Fruit fly (Drosophila melanogaster) whole organism, embryonic: ENCODE data around the gene Hex-t2.

Source experiments
- Atf3 ChIP-seq: fragments of 200-800 bp; sonication (Bioruptor generic); optimal IDR thresholded peaks from 3 replicates; lab custom pipeline; 2016; ENCODE audit warnings: missing biosample characterization, missing genetic modification characterization
- CG10565 ChIP-seq: fragments of 200-800 bp; sonication (Bioruptor generic); optimal IDR thresholded peaks from 3 replicates; lab custom pipeline; 2016; ENCODE audit warnings: missing biosample characterization, mild to moderate bottlenecking, missing genetic modification characterization
- CG12219 ChIP-seq: fragments of 200-800 bp; sonication (Bioruptor generic); optimal IDR thresholded peaks from 3 replicates; lab custom pipeline; 2018; ENCODE audit warnings: missing biosample characterization, mild to moderate bottlenecking, missing genetic modification characterization
- CG13296 ChIP-seq: fragments of 200-800 bp; sonication (Bioruptor generic); optimal IDR thresholded peaks from 3 replicates; lab custom pipeline; 2018; ENCODE audit warnings: missing biosample characterization, mild to moderate bottlenecking, missing genetic modification characterization
- CG15514 ChIP-seq: fragments of 200-800 bp; sonication (Bioruptor generic); optimal IDR thresholded peaks from 3 replicates; lab custom pipeline; 2017; ENCODE audit warnings: missing biosample characterization, missing genetic modification characterization, mild to moderate bottlenecking, moderate library complexity, missing genetic modification reagents
- CG1602 ChIP-seq: fragments of 200-800 bp; sonication (Bioruptor generic); optimal IDR thresholded peaks from 3 replicates; lab custom pipeline; 2016; ENCODE audit warnings: missing biosample characterization, missing genetic modification characterization
- CG16815 ChIP-seq: fragments of 200-800 bp; sonication (Bioruptor generic); optimal IDR thresholded peaks from 3 replicates; lab custom pipeline; 2017; ENCODE audit warnings: missing biosample characterization, mild to moderate bottlenecking, missing genetic modification characterization
- CG17186 ChIP-seq: fragments of 200-800 bp; sonication (Bioruptor generic); optimal IDR thresholded peaks from 3 replicates; lab custom pipeline; 2017; ENCODE audit warnings: missing biosample characterization, missing genetic modification reagents, missing genetic modification characterization
- CG17802 ChIP-seq: fragments of 200-800 bp; sonication (Bioruptor generic); optimal IDR thresholded peaks from 2 replicates; lab custom pipeline; 2018; ENCODE audit warnings: missing biosample characterization, mild to moderate bottlenecking, missing genetic modification characterization, moderate library complexity
- CG1792 ChIP-seq: fragments of 200-800 bp; sonication (Bioruptor generic); optimal IDR thresholded peaks from 2 replicates; lab custom pipeline; 2016; ENCODE audit warnings: missing biosample characterization, missing genetic modification characterization
- CG18599 ChIP-seq: fragments of 200-800 bp; sonication (Bioruptor generic); optimal IDR thresholded peaks from 3 replicates; lab custom pipeline; 2017; ENCODE audit warnings: missing biosample characterization, missing genetic modification characterization, mild to moderate bottlenecking, moderate library complexity, missing genetic modification reagents
- CG2116 ChIP-seq: fragments of 200-800 bp; sonication (Bioruptor generic); optimal IDR thresholded peaks from 3 replicates; lab custom pipeline; 2018; ENCODE audit warnings: missing biosample characterization, mild to moderate bottlenecking, missing genetic modification characterization
- CG2202 ChIP-seq: fragments of 200-800 bp; sonication (Bioruptor generic); optimal IDR thresholded peaks from 2 replicates; lab custom pipeline; 2018; ENCODE audit warnings: missing biosample characterization, mild to moderate bottlenecking, missing genetic modification characterization
- CG3726 ChIP-seq: fragments of 200-800 bp; sonication (Bioruptor generic); IDR thresholded peaks from 3 replicates; pipeline ENCODE4, ENCODE4 v1.3.6; 2022; ENCODE audit warnings: missing biosample characterization, missing genetic modification characterization
- CG3995 ChIP-seq: fragments of 200-800 bp; sonication (Bioruptor generic); optimal IDR thresholded peaks from 3 replicates; lab custom pipeline; 2016; ENCODE audit warnings: missing biosample characterization, missing genetic modification characterization
- CG4328 ChIP-seq: fragments of 200-800 bp; sonication (Bioruptor generic); optimal IDR thresholded peaks from 3 replicates; lab custom pipeline; 2017; ENCODE audit warnings: missing biosample characterization, missing genetic modification reagents, missing genetic modification characterization
- CG4360 ChIP-seq: fragments of 200-800 bp; sonication (Bioruptor generic); IDR thresholded peaks from 2 replicates; pipeline ENCODE4 v1.3.6; 2022; ENCODE audit warnings: missing biosample characterization, missing genetic modification characterization
- CG43689 ChIP-seq: fragments of 200-800 bp; sonication (Bioruptor generic); IDR thresholded peaks from 2 replicates; pipeline ENCODE4 v1.3.6; 2022; ENCODE audit warnings: missing biosample characterization, missing genetic modification characterization
- CG6765 ChIP-seq: fragments of 200-800 bp; sonication (Bioruptor generic); optimal IDR thresholded peaks from 3 replicates; lab custom pipeline; 2017; ENCODE audit warnings: missing biosample characterization, mild to moderate bottlenecking, missing genetic modification characterization
- CG6791 ChIP-seq: fragments of 200-800 bp; sonication (Bioruptor generic); IDR thresholded peaks from 3 replicates; pipeline ENCODE4 v1.3.6; 2022; ENCODE audit warnings: missing biosample characterization, missing genetic modification characterization; ENCODE audit not compliant: partially characterized antibody
- CG7556 ChIP-seq: fragments of 200-800 bp; sonication (Bioruptor generic); optimal IDR thresholded peaks from 2 replicates; lab custom pipeline; 2017; ENCODE audit warnings: missing biosample characterization, mild to moderate bottlenecking, missing genetic modification characterization
- CG8944 ChIP-seq: fragments of 200-800 bp; sonication (Bioruptor generic); optimal IDR thresholded peaks from 3 replicates; lab custom pipeline; 2016; ENCODE audit warnings: missing biosample characterization, missing genetic modification characterization
- Camta ChIP-seq: fragments of 200-800 bp; sonication (Bioruptor generic); optimal IDR thresholded peaks from 2 replicates; lab custom pipeline; 2016; ENCODE audit warnings: missing biosample characterization, missing genetic modification characterization
- HLH4C ChIP-seq: fragments of 200-800 bp; sonication (Bioruptor generic); IDR thresholded peaks from 3 replicates; pipeline ENCODE4 v1.3.6; 2022; ENCODE audit warnings: missing biosample characterization, missing genetic modification characterization; ENCODE audit not compliant: partially characterized antibody
- Hr78 ChIP-seq, 2 experiments: fragments of 200-800 bp in 1 of 2; fragments of >200 bp in 1 of 2; sonication (Bioruptor generic) in 1 of 2; optimal IDR thresholded peaks; 2 replicates each; lab custom pipeline; 2017 to 2019; ENCODE audit warnings: missing biosample characterization in 2 of 2, missing genetic modification characterization in 2 of 2, mild to moderate bottlenecking in 1 of 2, moderate library complexity in 1 of 2
- MBD-R2 ChIP-seq: fragments of 200-800 bp; sonication (Bioruptor generic); IDR thresholded peaks from 2 replicates; pipeline ENCODE4 v1.3.6; 2022; ENCODE audit warnings: missing biosample characterization, missing genetic modification characterization
- Meics ChIP-seq: fragments of 200-800 bp; sonication (Bioruptor generic); optimal IDR thresholded peaks from 2 replicates; lab custom pipeline; 2017; ENCODE audit warnings: missing biosample characterization, mild to moderate bottlenecking, missing genetic modification characterization
- Nf-YB ChIP-seq: fragments of 200-800 bp; sonication (Bioruptor generic); optimal IDR thresholded peaks from 3 replicates; lab custom pipeline; 2019; ENCODE audit warnings: missing biosample characterization, mild to moderate bottlenecking, missing genetic modification characterization, moderate library complexity
- Oli ChIP-seq: fragments of 200-800 bp; sonication (Bioruptor generic); optimal IDR thresholded peaks from 2 replicates; lab custom pipeline; 2018; ENCODE audit warnings: missing biosample characterization, mild to moderate bottlenecking, missing genetic modification characterization, moderate library complexity
- Opbp ChIP-seq: fragments of 200-800 bp; sonication (Bioruptor generic); IDR thresholded peaks from 3 replicates; pipeline ENCODE4 v1.3.6; 2022; ENCODE audit warnings: missing biosample characterization, missing genetic modification characterization; ENCODE audit not compliant: partially characterized antibody
- PHDP ChIP-seq: fragments of 200-800 bp; sonication (Bioruptor generic); optimal IDR thresholded peaks from 3 replicates; lab custom pipeline; 2018; ENCODE audit warnings: missing biosample characterization, mild to moderate bottlenecking, missing genetic modification characterization, moderate library complexity
- YL-1 ChIP-seq: fragments of 200-800 bp; sonication (Bioruptor generic); optimal IDR thresholded peaks from 3 replicates; lab custom pipeline; 2017; ENCODE audit warnings: missing biosample characterization, mild to moderate bottlenecking, missing genetic modification characterization
- crc ChIP-seq: fragments of 200-800 bp; sonication (Bioruptor generic); optimal IDR thresholded peaks from 2 replicates; lab custom pipeline; 2016; ENCODE audit warnings: missing biosample characterization, missing genetic modification characterization
- crol ChIP-seq: fragments of 200-800 bp; sonication (Bioruptor generic); IDR thresholded peaks from 2 replicates; pipeline ENCODE4 v1.3.6; 2022; ENCODE audit warnings: missing biosample characterization, missing genetic modification characterization
- eyg ChIP-seq: fragments of 200-800 bp; sonication (Bioruptor generic); optimal IDR thresholded peaks from 3 replicates; lab custom pipeline; 2016; ENCODE audit warnings: missing biosample characterization, missing genetic modification characterization
- fd96Cb ChIP-seq: fragments of 200-800 bp; sonication (Bioruptor generic); optimal IDR thresholded peaks from 2 replicates; lab custom pipeline; 2018; ENCODE audit warnings: missing biosample characterization, mild to moderate bottlenecking, missing genetic modification characterization, moderate library complexity
- hkb ChIP-seq, 2 experiments: fragments of 200-800 bp in 1 of 2; fragments of >200 bp in 1 of 2; sonication (Bioruptor generic) in 1 of 2; IDR thresholded peaks in 1 of 2; optimal IDR thresholded peaks in 1 of 2; 2 replicates each; pipeline versions ENCODE4 v1.3.6 to Lab custom; 2017 to 2022; ENCODE audit warnings: missing biosample characterization in 1 of 2, missing genetic modification characterization in 1 of 2
- kay ChIP-seq: fragments of 200-800 bp; sonication (Bioruptor generic); optimal IDR thresholded peaks from 2 replicates; lab custom pipeline; 2016; ENCODE audit warnings: missing biosample characterization, missing genetic modification characterization
- kni ChIP-seq: fragments of 200-800 bp; sonication (Bioruptor generic); optimal IDR thresholded peaks from 3 replicates; lab custom pipeline; 2017; ENCODE audit warnings: mild to moderate bottlenecking, missing biosample characterization, missing genetic modification reagents, missing genetic modification characterization
- lab ChIP-seq: fragments of 200-800 bp; sonication (Bioruptor generic); optimal IDR thresholded peaks from 3 replicates; lab custom pipeline; 2017; ENCODE audit warnings: missing biosample characterization, missing genetic modification characterization, mild to moderate bottlenecking, moderate library complexity, missing genetic modification reagents
- nerfin-1 ChIP-seq: fragments of 200-800 bp; sonication (Bioruptor generic); optimal IDR thresholded peaks from 3 replicates; lab custom pipeline; 2019; ENCODE audit warnings: missing biosample characterization, mild to moderate bottlenecking, missing genetic modification characterization, moderate library complexity
- onecut ChIP-seq: fragments of 200-800 bp; sonication (Bioruptor generic); IDR thresholded peaks from 2 replicates; pipeline ENCODE4 v1.3.6; 2022; ENCODE audit warnings: missing biosample characterization, missing genetic modification characterization
- phol ChIP-seq: fragments of 200-800 bp; sonication (Bioruptor generic); optimal IDR thresholded peaks from 3 replicates; lab custom pipeline; 2018; ENCODE audit warnings: missing biosample characterization, mild to moderate bottlenecking, missing genetic modification characterization, moderate library complexity
- prd ChIP-seq, 3 experiments: fragments of >200 bp in 2 of 3; fragments of 200-800 bp in 1 of 3; sonication (Bioruptor generic) in 1 of 3; optimal IDR thresholded peaks in 2 of 3; IDR thresholded peaks in 1 of 3; 2 replicates in 2 of 3; 3 replicates in 1 of 3; pipeline versions ENCODE4 v1.3.6 to Lab custom; 2017 to 2022; ENCODE audit warnings: missing biosample characterization in 1 of 3, missing genetic modification characterization in 1 of 3
- sens ChIP-seq: fragments of 200-800 bp; sonication (Bioruptor generic); peaks from one replicate; lab custom pipeline; 2016; ENCODE audit warnings: missing biosample characterization, missing genetic modification characterization
- tgo ChIP-seq: fragments of 200-800 bp; sonication (Bioruptor generic); IDR thresholded peaks from 3 replicates; pipeline ENCODE4 v1.3.6; 2022; ENCODE audit warnings: missing biosample characterization, missing genetic modification characterization
- tin ChIP-seq: fragments of 200-800 bp; sonication (Bioruptor generic); optimal IDR thresholded peaks from 3 replicates; lab custom pipeline; 2016; ENCODE audit warnings: missing biosample characterization, missing genetic modification characterization
- wor ChIP-seq: fragments of 200-800 bp; sonication (Bioruptor generic); IDR thresholded peaks from 2 replicates; pipeline ENCODE4 v1.3.6; 2022; ENCODE audit warnings: missing biosample characterization, missing genetic modification characterization

Gene Hex-t2

DNA sequence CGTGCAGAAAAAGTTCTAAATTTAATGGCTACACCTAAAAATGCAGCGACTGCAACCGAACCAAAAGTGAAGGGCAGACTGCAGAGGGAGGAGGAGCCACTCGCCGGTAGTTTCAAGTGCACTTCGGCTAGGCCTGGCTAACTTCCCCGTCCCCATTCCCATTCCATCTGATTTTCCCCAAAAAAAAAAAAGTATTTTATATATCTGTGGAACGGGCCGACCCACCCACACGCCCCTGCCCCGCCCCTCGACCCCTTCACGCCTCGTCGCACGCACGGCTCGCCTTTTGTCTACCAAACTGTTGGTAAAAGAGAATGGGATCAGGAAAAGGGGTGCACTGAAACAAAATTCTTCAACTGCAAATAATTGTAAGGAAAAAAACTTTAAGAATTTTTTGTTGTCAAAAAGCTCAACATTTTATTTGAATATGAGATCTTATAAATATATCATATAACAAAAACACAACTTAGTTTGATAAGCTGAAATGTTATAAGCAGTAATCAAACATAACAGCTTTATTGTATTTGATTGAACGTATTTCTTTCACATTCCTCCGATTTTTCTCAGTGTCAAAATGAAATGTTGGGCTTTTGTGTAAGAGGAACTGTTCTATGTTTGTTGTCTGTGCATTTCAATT is 6.5 kb upstream of the Hex-t2 start (continued):
- TF ChIP-seq tin (GFP tag; lab: Kevin White, UChicago) (peak; percentile 32), Atf3 (no peak), crol (peak; percentile 74), CG13296 (GFP tag; lab: Kevin White, UChicago) (peak; percentile 20), nerfin-1 (tag; lab: Kevin White, UChicago) (peak; percentile 74), sens (GFP tag; lab: Kevin White, UChicago) (peak; percentile 86), CG1602 (peak; percentile 0), prd (optimal IDR thresholded peaks at IDR 0.05; lab: Kevin White, UChicago) (no peak), prd (GFP tag; IDR thresholded peaks at IDR 0.05; lab: Robert Waterston, UW) (peak; percentile 53; the same call in 1 of the 3 replicates), fd96Cb (peak; percentile 83), CG10565 (GFP tag; lab: Kevin White, UChicago) (no peak), hkb (optimal IDR thresholded peaks at IDR 0.05; lab: Kevin White, UChicago) (no peak), hkb (GFP tag; IDR thresholded peaks at IDR 0.05; lab: Robert Waterston, UW) (peak; percentile 64), CG16815 (no peak), CG17186 (GFP tag; lab: Kevin White, UChicago) (peak; percentile 17), lab (GFP tag; lab: Kevin White, UChicago) (peak; percentile 65), YL-1 (no peak), crc (GFP tag; lab: Kevin White, UChicago) (no peak), onecut (GFP tag; lab: Robert Waterston, UW) (0 out of 2 replicates have a peak, but pooled peaks have one; percentile 26), HLH4C (no peak), CG7556 (GFP tag; lab: Kevin White, UChicago) (peak; percentile 62), CG18599 (GFP tag; lab: Kevin White, UChicago) (peak; percentile 63), CG6765 (GFP tag; lab: Kevin White, UChicago) (no peak), Hr78 (GFP tag; optimal IDR thresholded peaks at IDR 0.05; lab: Kevin White, UChicago) (no peak), CG15514 (no peak), CG1792 (GFP tag; lab: Kevin White, UChicago) (no peak), tgo (GFP tag; lab: Robert Waterston, UW) (peak; percentile 55), CG4328 (GFP tag; lab: Kevin White, UChicago) (peak; percentile 33), CG43689 (GFP tag; lab: Robert Waterston, UW) (no peak), Oli (tag; lab: Kevin White, UChicago) (peak; percentile 55), Nf-YB (GFP tag; lab: Kevin White, UChicago) (peak; percentile 14), Meics (GFP tag; lab: Kevin White, UChicago) (peak; percentile 59), CG3726 (GFP tag; lab: Robert Waterston, UW) (no peak), Camta (GFP tag; lab: Kevin White, UChicago) (no peak), eyg (GFP tag; lab: Kevin White, UChicago) (no peak), CG6791 (GFP tag; lab: Robert Waterston, UW) (no peak), PHDP (tag; lab: Kevin White, UChicago) (peak; percentile 46), wor (no peak), CG2116 (GFP tag; lab: Kevin White, UChicago) (no peak), CG2202 (tag; lab: Kevin White, UChicago) (no peak), Opbp (GFP tag; lab: Robert Waterston, UW) (no peak), CG3995 (no peak), CG17802 (tag; lab: Kevin White, UChicago) (peak; percentile 4), CG4360 (GFP tag; lab: Robert Waterston, UW) (no peak), phol (tag; lab: Kevin White, UChicago) (peak; percentile 87), MBD-R2 (GFP tag; lab: Robert Waterston, UW) (no peak), kay (no peak), kni (GFP tag; lab: Kevin White, UChicago) (peak; percentile 1), CG12219 (GFP tag; lab: Kevin White, UChicago) (peak; percentile 6), CG8944 (no peak)
